Fruit fly (Drosophila melanogaster) whole organism, embryonic: ENCODE results near the gene Lcp65Aa.

Experiments
- Atf-2 ChIP-seq: fragments of 200-800 bp; sonication (Bioruptor generic); optimal IDR thresholded peaks from 2 replicates; lab custom pipeline; 2016; ENCODE audit warnings: missing biosample characterization, missing genetic modification characterization
- B-H2 ChIP-seq: fragments of 200-800 bp; sonication (Bioruptor generic); optimal IDR thresholded peaks from 2 replicates; lab custom pipeline; 2018; ENCODE audit warnings: missing biosample characterization, mild to moderate bottlenecking, missing genetic modification characterization
- CG10209 ChIP-seq: fragments of 200-800 bp; sonication (Bioruptor generic); optimal IDR thresholded peaks from 3 replicates; lab custom pipeline; 2017; ENCODE audit warnings: missing biosample characterization, mild to moderate bottlenecking, missing genetic modification characterization, missing genetic modification reagents
- CG11398 ChIP-seq: fragments of 200-800 bp; sonication (Bioruptor generic); optimal IDR thresholded peaks from 2 replicates; lab custom pipeline; 2016; ENCODE audit warnings: missing biosample characterization, missing genetic modification characterization
- CG11456 ChIP-seq: fragments of 200-800 bp; sonication (Bioruptor generic); IDR thresholded peaks from 3 replicates; pipeline ENCODE4 v1.3.6; 2022; ENCODE audit warnings: missing biosample characterization, missing genetic modification characterization
- CG11504 ChIP-seq: fragments of 200-800 bp; sonication (Bioruptor generic); optimal IDR thresholded peaks from 3 replicates; lab custom pipeline; 2019; ENCODE audit warnings: missing biosample characterization, mild to moderate bottlenecking, missing genetic modification characterization, moderate library complexity
- CG12942 ChIP-seq: fragments of 200-800 bp; sonication (Bioruptor generic); optimal IDR thresholded peaks from 3 replicates; lab custom pipeline; 2016; ENCODE audit warnings: missing biosample characterization, missing genetic modification characterization
- CG13296 ChIP-seq: fragments of 200-800 bp; sonication (Bioruptor generic); optimal IDR thresholded peaks from 3 replicates; lab custom pipeline; 2018; ENCODE audit warnings: missing biosample characterization, mild to moderate bottlenecking, missing genetic modification characterization
- CG15073 ChIP-seq: fragments of 200-800 bp; sonication (Bioruptor generic); optimal IDR thresholded peaks from 2 replicates; lab custom pipeline; 2016; ENCODE audit warnings: missing biosample characterization, missing genetic modification characterization
- CG1529 ChIP-seq: fragments of 200-800 bp; sonication (Bioruptor generic); optimal IDR thresholded peaks from 3 replicates; lab custom pipeline; 2018; ENCODE audit warnings: missing biosample characterization, missing genetic modification characterization
- CG17612 ChIP-seq: fragments of 200-800 bp; sonication (Bioruptor generic); IDR thresholded peaks from 2 replicates; pipeline ENCODE4 v1.3.6; 2022; ENCODE audit warnings: missing biosample characterization, missing genetic modification characterization
- CG17802 ChIP-seq: fragments of 200-800 bp; sonication (Bioruptor generic); optimal IDR thresholded peaks from 2 replicates; lab custom pipeline; 2018; ENCODE audit warnings: missing biosample characterization, mild to moderate bottlenecking, missing genetic modification characterization, moderate library complexity
- CG18262 ChIP-seq: fragments of 200-800 bp; optimal IDR thresholded peaks from 3 replicates; lab custom pipeline; 2019; ENCODE audit warnings: missing biosample characterization, mild to moderate bottlenecking, missing genetic modification characterization, moderate library complexity
- CG2120 ChIP-seq: fragments of 200-800 bp; sonication (Bioruptor generic); optimal IDR thresholded peaks from 3 replicates; lab custom pipeline; 2016; ENCODE audit warnings: missing biosample characterization, missing genetic modification characterization
- CG2202 ChIP-seq: fragments of 200-800 bp; sonication (Bioruptor generic); optimal IDR thresholded peaks from 2 replicates; lab custom pipeline; 2018; ENCODE audit warnings: missing biosample characterization, mild to moderate bottlenecking, missing genetic modification characterization
- CG30020 ChIP-seq: fragments of 200-800 bp; optimal IDR thresholded peaks from 2 replicates; lab custom pipeline; 2019; ENCODE audit warnings: missing biosample characterization, mild to moderate bottlenecking, missing genetic modification characterization, moderate library complexity
- CG31224 ChIP-seq: fragments of 200-800 bp; sonication (Bioruptor generic); IDR thresholded peaks from 2 replicates; pipeline ENCODE4 v1.3.6; 2022; ENCODE audit warnings: missing biosample characterization, missing genetic modification characterization
- CG7372 ChIP-seq: fragments of 200-800 bp; sonication (Bioruptor generic); IDR thresholded peaks from 2 replicates; pipeline ENCODE4 v1.3.6; 2022; ENCODE audit warnings: missing biosample characterization, missing genetic modification characterization
- CG7987 ChIP-seq: fragments of 200-800 bp; sonication (Bioruptor generic); optimal IDR thresholded peaks from 2 replicates; lab custom pipeline; 2018; ENCODE audit warnings: missing biosample characterization, mild to moderate bottlenecking, missing genetic modification characterization, moderate library complexity
- CG9727 ChIP-seq: fragments of 200-800 bp; sonication (Bioruptor generic); optimal IDR thresholded peaks from 3 replicates; lab custom pipeline; 2017; ENCODE audit warnings: missing biosample characterization, mild to moderate bottlenecking, missing genetic modification characterization
- Chrac-16 ChIP-seq: fragments of 200-800 bp; sonication (Bioruptor generic); optimal IDR thresholded peaks from 3 replicates; lab custom pipeline; 2016; ENCODE audit warnings: missing biosample characterization, missing genetic modification characterization
- Dref ChIP-seq: fragments of 200-800 bp; sonication (Bioruptor generic); IDR thresholded peaks from 2 replicates; pipeline ENCODE4 v1.3.6; 2022; ENCODE audit warnings: missing biosample characterization, missing genetic modification characterization
- Elba2 ChIP-seq: fragments of 200-800 bp; sonication (Bioruptor generic); optimal IDR thresholded peaks from 3 replicates; lab custom pipeline; 2016; ENCODE audit warnings: missing biosample characterization, missing genetic modification characterization
- HHEX ChIP-seq: fragments of 200-800 bp; sonication (Bioruptor generic); optimal IDR thresholded peaks from 3 replicates; lab custom pipeline; 2017; ENCODE audit warnings: missing biosample characterization, mild to moderate bottlenecking, missing genetic modification characterization, missing genetic modification reagents
- Hand ChIP-seq: fragments of 200-800 bp; sonication (Bioruptor generic); optimal IDR thresholded peaks from 2 replicates; lab custom pipeline; 2017; ENCODE audit warnings: mild to moderate bottlenecking, missing biosample characterization, missing genetic modification reagents, missing genetic modification characterization
- Hmr ChIP-seq: fragments of 200-800 bp; sonication (Bioruptor generic); optimal IDR thresholded peaks from 3 replicates; lab custom pipeline; 2017; ENCODE audit warnings: mild to moderate bottlenecking, missing biosample characterization, missing genetic modification reagents, missing genetic modification characterization
- Hr39 ChIP-seq: fragments of >200 bp; optimal IDR thresholded peaks from 2 replicates; lab custom pipeline; 2017
- Lhr ChIP-seq: fragments of 200-800 bp; sonication (Bioruptor generic); optimal IDR thresholded peaks from 3 replicates; lab custom pipeline; 2017; ENCODE audit warnings: mild to moderate bottlenecking, missing biosample characterization, missing genetic modification reagents, missing genetic modification characterization
- Nf-YC ChIP-seq: fragments of 200-800 bp; optimal IDR thresholded peaks from 3 replicates; lab custom pipeline; 2019; ENCODE audit warnings: missing biosample characterization, mild to moderate bottlenecking, missing genetic modification characterization, moderate library complexity
- Optix ChIP-seq: fragments of 200-800 bp; sonication (Bioruptor generic); IDR thresholded peaks from 3 replicates; pipeline ENCODE4 v1.3.6; 2022; ENCODE audit warnings: missing biosample characterization, missing genetic modification characterization
- PHDP ChIP-seq: fragments of 200-800 bp; sonication (Bioruptor generic); optimal IDR thresholded peaks from 3 replicates; lab custom pipeline; 2018; ENCODE audit warnings: missing biosample characterization, mild to moderate bottlenecking, missing genetic modification characterization, moderate library complexity
- Tbp ChIP-seq: fragments of >200 bp; optimal IDR thresholded peaks from 2 replicates; lab custom pipeline; 2018; ENCODE audit warnings: missing biosample characterization, missing genetic modification characterization
- ab ChIP-seq: fragments of 200-800 bp; sonication (Bioruptor generic); optimal IDR thresholded peaks from 2 replicates; lab custom pipeline; 2016; ENCODE audit warnings: missing biosample characterization, missing genetic modification characterization
- aop ChIP-seq: fragments of 200-800 bp; sonication (Bioruptor generic); IDR thresholded peaks from 2 replicates; pipeline ENCODE4 v1.3.6; 2022; ENCODE audit warnings: missing biosample characterization, missing genetic modification characterization
- ase ChIP-seq: fragments of 200-800 bp; sonication (Bioruptor generic); IDR thresholded peaks from 3 replicates; pipeline ENCODE4 v1.3.6; 2022; ENCODE audit warnings: missing biosample characterization, missing genetic modification characterization
- gsb-n ChIP-seq: fragments of 200-800 bp; sonication (Bioruptor generic); optimal IDR thresholded peaks from 3 replicates; lab custom pipeline; 2018; ENCODE audit warnings: missing biosample characterization, mild to moderate bottlenecking, missing genetic modification characterization
- hkb ChIP-seq, 2 experiments: fragments of 200-800 bp in 1 of 2; fragments of >200 bp in 1 of 2; sonication (Bioruptor generic) in 1 of 2; IDR thresholded peaks in 1 of 2; optimal IDR thresholded peaks in 1 of 2; 2 replicates each; pipeline versions ENCODE4 v1.3.6 to Lab custom; 2017 to 2022; ENCODE audit warnings: missing biosample characterization in 1 of 2, missing genetic modification characterization in 1 of 2
- hth ChIP-seq: fragments of >200 bp; optimal IDR thresholded peaks from 2 replicates; lab custom pipeline; 2017; ENCODE audit warnings: inconsistent platforms
- luna ChIP-seq: fragments of 200-800 bp; sonication (Bioruptor generic); optimal IDR thresholded peaks from 2 replicates; lab custom pipeline; 2016; ENCODE audit warnings: missing biosample characterization, missing genetic modification characterization
- mam ChIP-seq: fragments of 200-800 bp; sonication (Bioruptor generic); optimal IDR thresholded peaks from 3 replicates; lab custom pipeline; 2016; ENCODE audit warnings: missing biosample characterization, missing genetic modification characterization
- mirr ChIP-seq: fragments of 200-800 bp; sonication (Bioruptor generic); optimal IDR thresholded peaks from 3 replicates; lab custom pipeline; 2018; ENCODE audit warnings: missing biosample characterization, mild to moderate bottlenecking, missing genetic modification characterization
- oc ChIP-seq: fragments of 200-800 bp; sonication (Bioruptor generic); optimal IDR thresholded peaks from 2 replicates; lab custom pipeline; 2018; ENCODE audit warnings: missing biosample characterization, mild to moderate bottlenecking, missing genetic modification characterization, moderate library complexity
- prd ChIP-seq, 3 experiments: fragments of >200 bp in 2 of 3; fragments of 200-800 bp in 1 of 3; sonication (Bioruptor generic) in 1 of 3; optimal IDR thresholded peaks in 2 of 3; IDR thresholded peaks in 1 of 3; 2 replicates in 2 of 3; 3 replicates in 1 of 3; pipeline versions ENCODE4 v1.3.6 to Lab custom; 2017 to 2022; ENCODE audit warnings: missing biosample characterization in 1 of 3, missing genetic modification characterization in 1 of 3
- pzg ChIP-seq: fragments of 200-800 bp; sonication (Bioruptor generic); optimal IDR thresholded peaks from 3 replicates; lab custom pipeline; 2018; ENCODE audit warnings: missing biosample characterization, mild to moderate bottlenecking, missing genetic modification characterization, moderate library complexity
- ro ChIP-seq: fragments of 200-800 bp; sonication (Bioruptor generic); IDR thresholded peaks from 2 replicates; pipeline ENCODE4 v1.3.6; 2022; ENCODE audit warnings: missing biosample characterization, missing genetic modification characterization
- so ChIP-seq: fragments of 200-800 bp; sonication (Bioruptor generic); IDR thresholded peaks from 3 replicates; pipeline ENCODE4 v1.3.6; 2022; ENCODE audit warnings: missing biosample characterization, missing genetic modification characterization
- tin ChIP-seq: fragments of 200-800 bp; sonication (Bioruptor generic); optimal IDR thresholded peaks from 3 replicates; lab custom pipeline; 2016; ENCODE audit warnings: missing biosample characterization, missing genetic modification characterization
- vvl ChIP-seq: fragments of 200-800 bp; sonication (Bioruptor generic); IDR thresholded peaks from 2 replicates; pipeline ENCODE4 v1.3.6; 2022; ENCODE audit warnings: missing biosample characterization, missing genetic modification characterization

Gene Lcp65Aa

DNA sequence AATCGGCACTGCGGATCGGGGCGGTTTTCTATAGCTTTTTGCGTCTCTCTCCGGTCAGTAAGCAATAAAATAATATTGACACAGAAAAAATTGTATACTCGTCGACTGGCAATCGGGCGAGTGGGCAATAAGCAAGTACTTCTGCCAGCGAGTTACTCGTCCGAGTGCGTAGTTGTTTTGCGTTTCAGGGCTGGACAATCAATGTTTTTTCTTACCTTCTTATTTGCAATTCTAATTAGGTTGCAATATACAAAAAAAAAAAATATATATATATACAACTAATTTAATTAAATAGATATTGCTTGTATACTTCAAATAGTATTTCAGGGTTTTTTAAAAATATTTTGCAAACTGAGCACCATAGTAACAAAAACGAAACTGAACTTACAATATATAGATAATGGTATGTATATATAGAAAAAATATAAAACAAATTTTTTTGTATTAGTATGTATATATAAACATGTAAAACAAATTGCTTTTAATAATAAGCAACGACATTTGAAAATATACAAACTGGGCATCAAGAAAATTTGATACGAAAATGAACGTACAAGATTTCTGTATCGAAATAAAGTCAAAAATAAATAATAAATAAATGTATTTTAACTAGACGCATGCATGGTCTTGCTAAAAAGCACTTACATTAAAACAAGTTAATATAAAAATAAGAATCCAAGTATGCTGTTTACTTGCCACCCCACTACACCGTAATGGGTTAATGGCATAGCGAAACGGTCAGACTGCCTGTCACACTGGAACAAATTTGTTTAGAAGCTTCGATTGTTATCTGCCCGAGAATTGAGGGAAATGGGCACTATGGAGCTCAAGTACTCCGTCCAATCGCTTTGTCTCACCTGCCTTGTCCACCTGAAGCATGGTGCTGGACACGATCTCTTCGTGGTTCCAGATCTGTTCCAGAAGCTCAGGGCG is 38.2 kb downstream of the Lcp65Aa start, which contains the start of the genes D19A and CG7386 (continued):
- TF ChIP-seq gsb-n (peak; percentile 51), CG2120 (GFP tag; lab: Kevin White, UChicago) (peak; percentile 79), prd (optimal IDR thresholded peaks at IDR 0.05; lab: Kevin White, UChicago) (no peak), prd (GFP tag; IDR thresholded peaks at IDR 0.05; lab: Robert Waterston, UW) (peak; percentile 66), mam (GFP tag; lab: Kevin White, UChicago) (peak; percentile 74), Atf-2 (peak; percentile 41), PHDP (tag; lab: Kevin White, UChicago) (peak; percentile 68), aop (GFP tag; lab: Robert Waterston, UW) (no peak), ab (peak; percentile 52), CG2202 (tag; lab: Kevin White, UChicago) (no peak), CG11504 (tag; lab: Kevin White, UChicago) (peak; percentile 61), CG17802 (no peak), tin (peak; percentile 43), CG31224 (GFP tag; lab: Robert Waterston, UW) (0 out of 2 replicates have a peak, but pooled peaks have one; percentile 29), HHEX (GFP tag; lab: Kevin White, UChicago) (peak; percentile 4), hkb (optimal IDR thresholded peaks at IDR 0.05; lab: Kevin White, UChicago) (no peak), hkb (GFP tag; IDR thresholded peaks at IDR 0.05; lab: Robert Waterston, UW) (peak; percentile 37; the same call in 1 of the 2 replicates), CG18262 (tag; lab: Kevin White, UChicago) (peak; percentile 62), Elba2 (GFP tag; lab: Kevin White, UChicago) (peak; percentile 97), CG13296 (GFP tag; lab: Kevin White, UChicago) (peak; percentile 57), Chrac-16 (GFP tag; lab: Kevin White, UChicago) (peak; percentile 5), Optix (GFP tag; lab: Robert Waterston, UW) (peak; percentile 61), oc (tag; lab: Kevin White, UChicago) (no peak), CG7372 (GFP tag; lab: Robert Waterston, UW) (peak; percentile 32; the same call in 1 of the 2 replicates), hth (lab: Kevin White, UChicago) (no peak), Dref (GFP tag; lab: Robert Waterston, UW) (0 out of 2 replicates have a peak, but pooled peaks have one; percentile 28), CG7987 (GFP tag; lab: Kevin White, UChicago) (peak; percentile 30), CG11398 (GFP tag; lab: Kevin White, UChicago) (no peak), Hr39 (lab: Kevin White, UChicago) (no peak), mirr (GFP tag; lab: Kevin White, UChicago) (peak; percentile 37), ro (no peak), Nf-YC (tag; lab: Kevin White, UChicago) (peak; percentile 63), ase (peak; percentile 67; the same call in 2 of the 3 replicates), CG9727 (GFP tag; lab: Kevin White, UChicago) (peak; percentile 29), pzg (peak; percentile 32), Hmr (GFP tag; lab: Kevin White, UChicago) (peak; percentile 53), Hand (GFP tag; lab: Kevin White, UChicago) (no peak), CG17612 (GFP tag; lab: Robert Waterston, UW) (no peak), B-H2 (GFP tag; lab: Kevin White, UChicago) (peak; percentile 54), Tbp (GFP tag; lab: Kevin White, UChicago) (no peak), vvl (peak; percentile 97), CG15073 (GFP tag; lab: Kevin White, UChicago) (no peak), CG11456 (GFP tag; lab: Robert Waterston, UW) (peak; percentile 78), CG10209 (GFP tag; lab: Kevin White, UChicago) (no peak), so (0 out of 3 replicates have a peak, but pooled peaks have one; percentile 7), Lhr (GFP tag; lab: Kevin White, UChicago) (no peak), CG12942 (GFP tag; lab: Kevin White, UChicago) (no peak), CG30020 (tag; lab: Kevin White, UChicago) (peak; percentile 29), luna (GFP tag; lab: Kevin White, UChicago) (no peak), CG1529 (GFP tag; lab: Kevin White, UChicago) (no peak)
